Worm (Caenorhabditis elegans) whole organism, L3 larva: Measurements from ENCODE around the gene F53A9.8.

Experiments used
- elt-1 ChIP-seq: fragments of 150-350 bp; optimal IDR thresholded peaks from 2 replicates; lab custom pipeline; 2014; ENCODE audit warnings: missing biosample characterization, missing genetic modification characterization
- fos-1 ChIP-seq: fragments of 150-350 bp; optimal IDR thresholded peaks from 2 replicates; lab custom pipeline; 2014; ENCODE audit warnings: missing biosample characterization, missing genetic modification characterization
- nhr-25 ChIP-seq: sonication (generic microtip); optimal IDR thresholded peaks from 2 replicates; lab custom pipeline; 2017; ENCODE audit warnings: missing biosample characterization, missing genetic modification characterization
- nhr-28 ChIP-seq: fragments of 150-350 bp; optimal IDR thresholded peaks from 2 replicates; lab custom pipeline; 2014; ENCODE audit warnings: missing biosample characterization, missing genetic modification characterization
- nhr-76 ChIP-seq: fragments of 150-350 bp; sonication (generic microtip); optimal IDR thresholded peaks from 5 replicates; lab custom pipeline; 2014; ENCODE audit warnings: missing biosample characterization, missing genetic modification characterization
- snpc-4 ChIP-seq: fragments of 150-350 bp; optimal IDR thresholded peaks from 2 replicates; lab custom pipeline; 2014; ENCODE audit warnings: missing biosample characterization, missing genetic modification characterization
- unc-62 ChIP-seq: fragments of 150-350 bp; sonication (generic microtip); optimal IDR thresholded peaks from 4 replicates; lab custom pipeline; 2014; ENCODE audit warnings: missing biosample characterization, missing genetic modification reagents, missing genetic modification characterization

ce11 chrX:8737801-8738200, 19.1 kb upstream of the F53A9.8 start:
- TF ChIP-seq unc-62 (GFP tag; lab: Kevin White, UChicago) (no peak), snpc-4 (tag; lab: Kevin White, UChicago) (no peak), nhr-28 (tag; lab: Kevin White, UChicago) (no peak), nhr-76 (no peak), elt-1 (tag; lab: Kevin White, UChicago) (no peak), nhr-25 (tag; lab: Kevin White, UChicago) (no peak), fos-1 (tag; lab: Kevin White, UChicago) (no peak)
